Fruit fly (Drosophila melanogaster): ENCODE data around the gene CG14543.
A peak's percentile ranks its signal among the peaks of the same experiment; 100 is the strongest.

Gene CG14543

dm6 chr3R:26011542-26011941 lies 44.9 kb upstream of the CG14543 start (continued):
- TF ChIP-seq MTF-1 (GFP tag; optimal IDR thresholded peaks at IDR 0.05; ENCODE audit: borderline replicate concordance) (peak; percentile 61), MBD-R2 (GFP tag; IDR thresholded peaks at IDR 0.05) (no peak), CG2875 (GFP tag; optimal IDR thresholded peaks at IDR 0.05) (peak; percentile 32), CG3281 (GFP tag; optimal IDR thresholded peaks at IDR 0.05) (no peak), CG1233 (GFP tag; optimal IDR thresholded peaks at IDR 0.05) (peak; percentile 63), grn (GFP tag; optimal IDR thresholded peaks at IDR 0.05) (peak; percentile 57), fd96Cb (tag; optimal IDR thresholded peaks at IDR 0.05) (no peak), ATbp (GFP tag; optimal IDR thresholded peaks at IDR 0.05) (peak; percentile 65), esg (GFP tag; conservative IDR thresholded peaks at IDR 0.05) (no peak), aop (GFP tag; IDR thresholded peaks at IDR 0.05) (no peak), luna (GFP tag; optimal IDR thresholded peaks at IDR 0.05) (no peak), CG7987 (GFP tag; optimal IDR thresholded peaks at IDR 0.05) (peak; percentile 65), Sry-β (GFP tag; optimal IDR thresholded peaks at IDR 0.05) (peak; percentile 9), fd3F (GFP tag; optimal IDR thresholded peaks at IDR 0.05) (no peak), cas (GFP tag; IDR thresholded peaks at IDR 0.05) (no peak), sens (GFP tag) (peak; percentile 75), CG2129 (GFP tag; IDR thresholded peaks at IDR 0.05; ENCODE audit: partially characterized antibody) (no peak), Camta (GFP tag; optimal IDR thresholded peaks at IDR 0.05) (no peak), CG4707 (GFP tag; optimal IDR thresholded peaks at IDR 0.05) (peak; percentile 67), CG7839 (tag; optimal IDR thresholded peaks at IDR 0.05) (no peak), CG12659 (GFP tag; optimal IDR thresholded peaks at IDR 0.05) (peak; percentile 3), CG15601 (tag; optimal IDR thresholded peaks at IDR 0.05) (peak; percentile 79), ham (GFP tag; IDR thresholded peaks at IDR 0.05) (no peak), B-H2 (GFP tag; optimal IDR thresholded peaks at IDR 0.05) (no peak), CG12155 (GFP tag; optimal IDR thresholded peaks at IDR 0.05) (no peak), Meics (GFP tag; optimal IDR thresholded peaks at IDR 0.05) (no peak), CG11504 (tag; optimal IDR thresholded peaks at IDR 0.05) (peak; percentile 11), CG3407 (GFP tag; optimal IDR thresholded peaks at IDR 0.05) (peak; percentile 47), CG8359 (GFP tag; optimal IDR thresholded peaks at IDR 0.05; ENCODE audit: borderline replicate concordance) (peak; percentile 13), CG2120 (GFP tag; optimal IDR thresholded peaks at IDR 0.05) (no peak), CrebB (tag; optimal IDR thresholded peaks at IDR 0.05) (peak; percentile 54), yki (optimal IDR thresholded peaks at IDR 0.05) (no peak), Jarid2 (GFP tag; optimal IDR thresholded peaks at IDR 0.05) (peak; percentile 1), CG30020 (tag; optimal IDR thresholded peaks at IDR 0.05) (no peak), CG10267 (tag; optimal IDR thresholded peaks at IDR 0.05) (peak; percentile 21), CG10431 (GFP tag; optimal IDR thresholded peaks at IDR 0.05) (peak; percentile 35), Stat92E (GFP tag; optimal IDR thresholded peaks at IDR 0.05) (peak in 1 of 3 experiments; percentile 64), CG13424 (tag; optimal IDR thresholded peaks at IDR 0.05) (peak; percentile 26), CG12391 (tag; optimal IDR thresholded peaks at IDR 0.05) (peak; percentile 19), Bdp1 (GFP tag; optimal IDR thresholded peaks at IDR 0.05) (no peak), CG32532 (GFP tag; IDR thresholded peaks at IDR 0.05) (no peak)

- TF ChIP-seq ro (GFP tag; IDR thresholded peaks at IDR 0.05) = no peak
- no peak for TF ChIP-seq lov (optimal IDR thresholded peaks at IDR 0.05)
- TF ChIP-seq lov (GFP tag; IDR thresholded peaks at IDR 0.05) = 0 out of 3 replicates have a peak, but pooled peaks have one; percentile 30
- TF ChIP-seq gsb (GFP tag; IDR thresholded peaks at IDR 0.05) = no peak
- TF ChIP-seq danr (GFP tag; IDR thresholded peaks at IDR 0.05) = no peak
- 0 out of 2 replicates have a peak, but pooled peaks have one; percentile 29 for TF ChIP-seq Drgx (GFP tag; IDR thresholded peaks at IDR 0.05)
- TF ChIP-seq HLHmδ (GFP tag; optimal IDR thresholded peaks at IDR 0.05) = peak; percentile 14
- peak; percentile 11 for TF ChIP-seq Med (GFP tag)
- no peak for TF ChIP-seq YL-1 (GFP tag; optimal IDR thresholded peaks at IDR 0.05)
- TF ChIP-seq D (optimal IDR thresholded peaks at IDR 0.05) = peak; percentile 46
- TF ChIP-seq D (GFP tag; optimal IDR thresholded peaks at IDR 0.05) = no peak
- peak; percentile 13 for TF ChIP-seq pros (GFP tag; optimal IDR thresholded peaks at IDR 0.05)
- TF ChIP-seq pum (GFP tag; optimal IDR thresholded peaks at IDR 0.05) = no peak
Measured at dm6 chr3R:26012288-26012687, 44.1 kb upstream of the CG14543 start.
